Fruit fly (Drosophila melanogaster) whole organism, embryonic: ENCODE results near the gene Doa.

Experiments used
- Atf-2 ChIP-seq: fragments of 200-800 bp; sonication (Bioruptor generic); optimal IDR thresholded peaks from 2 replicates; lab custom pipeline; 2016; ENCODE audit warnings: missing biosample characterization, missing genetic modification characterization
- BEAF-32 ChIP-seq: fragments of 200-800 bp; sonication (Bioruptor generic); optimal IDR thresholded peaks from 3 replicates; lab custom pipeline; 2017; ENCODE audit warnings: missing biosample characterization, missing genetic modification characterization, mild to moderate bottlenecking, moderate library complexity, missing genetic modification reagents
- CG10267 ChIP-seq: fragments of 200-800 bp; sonication (Bioruptor generic); optimal IDR thresholded peaks from 2 replicates; lab custom pipeline; 2018; ENCODE audit warnings: missing biosample characterization, mild to moderate bottlenecking, missing genetic modification characterization, moderate library complexity
- CG12104 ChIP-seq: fragments of 200-800 bp; sonication (Bioruptor generic); optimal IDR thresholded peaks from 3 replicates; lab custom pipeline; 2016; ENCODE audit warnings: missing biosample characterization, missing genetic modification characterization
- CG12391 ChIP-seq: fragments of 200-800 bp; sonication (Bioruptor generic); optimal IDR thresholded peaks from 3 replicates; lab custom pipeline; 2018; ENCODE audit warnings: missing biosample characterization, mild to moderate bottlenecking, missing genetic modification characterization, moderate library complexity
- CG13894 ChIP-seq: fragments of 200-800 bp; sonication (Bioruptor generic); optimal IDR thresholded peaks from 3 replicates; lab custom pipeline; 2018; ENCODE audit warnings: missing biosample characterization, mild to moderate bottlenecking, missing genetic modification characterization, moderate library complexity
- CG14667 ChIP-seq: fragments of 200-800 bp; sonication (Bioruptor generic); IDR thresholded peaks from 2 replicates; pipeline ENCODE4 v1.3.6; 2022; ENCODE audit warnings: missing biosample characterization, missing genetic modification characterization
- CG15011 ChIP-seq: fragments of 200-800 bp; sonication (Bioruptor generic); optimal IDR thresholded peaks from 3 replicates; lab custom pipeline; 2018; ENCODE audit warnings: missing biosample characterization, mild to moderate bottlenecking, missing genetic modification characterization
- CG16779 ChIP-seq: fragments of 200-800 bp; sonication (Bioruptor generic); IDR thresholded peaks from 2 replicates; pipeline ENCODE4 v1.3.6; 2022; ENCODE audit warnings: missing biosample characterization, missing genetic modification characterization
- CG17912 ChIP-seq: fragments of 200-800 bp; sonication (Bioruptor generic); optimal IDR thresholded peaks from 2 replicates; lab custom pipeline; 2018; ENCODE audit warnings: missing biosample characterization, mild to moderate bottlenecking, missing genetic modification characterization
- CG30403 ChIP-seq: fragments of 200-800 bp; sonication (Bioruptor generic); optimal IDR thresholded peaks from 3 replicates; lab custom pipeline; 2016; ENCODE audit warnings: missing biosample characterization, missing genetic modification characterization
- CG31441 ChIP-seq: fragments of 200-800 bp; sonication (Bioruptor generic); IDR thresholded peaks from 2 replicates; pipeline ENCODE4 v1.3.6; 2022; ENCODE audit warnings: missing biosample characterization, missing genetic modification characterization
- CG34224 ChIP-seq: fragments of 200-800 bp; sonication (Bioruptor generic); IDR thresholded peaks from 3 replicates; pipeline ENCODE4 v1.3.6; 2022; ENCODE audit warnings: missing biosample characterization, missing genetic modification characterization; ENCODE audit not compliant: partially characterized antibody
- CG6254 ChIP-seq: fragments of 200-800 bp; sonication (Bioruptor generic); optimal IDR thresholded peaks from 3 replicates; lab custom pipeline; 2017; ENCODE audit warnings: mild to moderate bottlenecking, missing biosample characterization, missing genetic modification reagents, missing genetic modification characterization
- CG7372 ChIP-seq: fragments of 200-800 bp; sonication (Bioruptor generic); IDR thresholded peaks from 2 replicates; pipeline ENCODE4 v1.3.6; 2022; ENCODE audit warnings: missing biosample characterization, missing genetic modification characterization
- CG7786 ChIP-seq: fragments of 200-800 bp; sonication (Bioruptor generic); optimal IDR thresholded peaks from 2 replicates; lab custom pipeline; 2016; ENCODE audit warnings: missing biosample characterization, missing genetic modification characterization
- CG7839 ChIP-seq: fragments of 200-800 bp; sonication (Bioruptor generic); optimal IDR thresholded peaks from 3 replicates; lab custom pipeline; 2018; ENCODE audit warnings: missing biosample characterization, mild to moderate bottlenecking, missing genetic modification characterization, moderate library complexity
- CG9437 ChIP-seq: fragments of 200-800 bp; sonication (Bioruptor generic); optimal IDR thresholded peaks from 2 replicates; lab custom pipeline; 2018; ENCODE audit warnings: missing biosample characterization, mild to moderate bottlenecking, missing genetic modification characterization
- CG9797 ChIP-seq: fragments of 200-800 bp; sonication (Bioruptor generic); optimal IDR thresholded peaks from 3 replicates; lab custom pipeline; 2018; ENCODE audit warnings: missing biosample characterization, mild to moderate bottlenecking, missing genetic modification characterization
- CTCF ChIP-seq: fragments of 200-800 bp; sonication (Bioruptor generic); optimal IDR thresholded peaks from 2 replicates; lab custom pipeline; 2017; ENCODE audit warnings: missing biosample characterization, mild to moderate bottlenecking, missing genetic modification characterization, moderate library complexity
- Dip2 ChIP-seq: fragments of 200-800 bp; sonication (Bioruptor generic); IDR thresholded peaks from 2 replicates; pipeline ENCODE4 v1.3.6; 2022; ENCODE audit warnings: missing biosample characterization, missing genetic modification characterization
- Dp ChIP-seq: fragments of 200-800 bp; sonication (Bioruptor generic); optimal IDR thresholded peaks from 2 replicates; lab custom pipeline; 2018; ENCODE audit warnings: missing biosample characterization, mild to moderate bottlenecking, missing genetic modification characterization, moderate library complexity
- E2f1 ChIP-seq: fragments of 200-800 bp; sonication (Bioruptor generic); IDR thresholded peaks from 2 replicates; pipeline ENCODE4 v1.3.6; 2022; ENCODE audit warnings: missing biosample characterization, missing genetic modification characterization
- Fer3 ChIP-seq: fragments of 200-800 bp; sonication (Bioruptor generic); optimal IDR thresholded peaks from 2 replicates; lab custom pipeline; 2018; ENCODE audit warnings: missing biosample characterization, mild to moderate bottlenecking, missing genetic modification characterization, moderate library complexity
- Gug ChIP-seq: fragments of 200-800 bp; sonication (Bioruptor generic); IDR thresholded peaks from 4 replicates; pipeline ENCODE4 v1.3.6; 2022; ENCODE audit warnings: missing biosample characterization, missing genetic modification characterization
- H15 ChIP-seq: fragments of 200-800 bp; sonication (Bioruptor generic); IDR thresholded peaks from 3 replicates; pipeline ENCODE4 v1.3.6; 2022; ENCODE audit warnings: missing biosample characterization, missing genetic modification characterization
- Nf-YC ChIP-seq: fragments of 200-800 bp; optimal IDR thresholded peaks from 3 replicates; lab custom pipeline; 2019; ENCODE audit warnings: missing biosample characterization, mild to moderate bottlenecking, missing genetic modification characterization, moderate library complexity
- PHDP ChIP-seq: fragments of 200-800 bp; sonication (Bioruptor generic); optimal IDR thresholded peaks from 3 replicates; lab custom pipeline; 2018; ENCODE audit warnings: missing biosample characterization, mild to moderate bottlenecking, missing genetic modification characterization, moderate library complexity
- Ravus ChIP-seq: fragments of 200-800 bp; sonication (Bioruptor generic); IDR thresholded peaks from 2 replicates; pipeline ENCODE4 v1.3.6; 2022; ENCODE audit warnings: missing biosample characterization, missing genetic modification characterization
- Sin3A ChIP-seq: fragments of >200 bp; optimal IDR thresholded peaks from 2 replicates; lab custom pipeline; 2018
- aop ChIP-seq: fragments of 200-800 bp; sonication (Bioruptor generic); IDR thresholded peaks from 2 replicates; pipeline ENCODE4 v1.3.6; 2022; ENCODE audit warnings: missing biosample characterization, missing genetic modification characterization
- az2 ChIP-seq: fragments of 200-800 bp; sonication (Bioruptor generic); optimal IDR thresholded peaks from 3 replicates; lab custom pipeline; 2016; ENCODE audit warnings: missing biosample characterization, missing genetic modification characterization
- bigmax ChIP-seq: fragments of 200-800 bp; sonication (Bioruptor generic); optimal IDR thresholded peaks from 2 replicates; lab custom pipeline; 2018; ENCODE audit warnings: missing biosample characterization, mild to moderate bottlenecking, missing genetic modification characterization
- corto ChIP-seq: fragments of 200-800 bp; sonication (Bioruptor generic); optimal IDR thresholded peaks from 2 replicates; lab custom pipeline; 2016; ENCODE audit warnings: missing biosample characterization, mild to moderate bottlenecking, missing genetic modification characterization, moderate library complexity
- dmrt99B ChIP-seq: fragments of 200-800 bp; sonication (Bioruptor generic); optimal IDR thresholded peaks from 2 replicates; lab custom pipeline; 2018; ENCODE audit warnings: missing biosample characterization, mild to moderate bottlenecking, missing genetic modification characterization, moderate library complexity
- ewg ChIP-seq: fragments of 200-800 bp; sonication (Bioruptor generic); optimal IDR thresholded peaks from 3 replicates; lab custom pipeline; 2017; ENCODE audit warnings: mild to moderate bottlenecking, missing biosample characterization, missing genetic modification reagents, missing genetic modification characterization
- fd64A ChIP-seq: fragments of 200-800 bp; sonication (Bioruptor generic); optimal IDR thresholded peaks from 3 replicates; lab custom pipeline; 2018; ENCODE audit warnings: missing biosample characterization, mild to moderate bottlenecking, missing genetic modification characterization
- fru ChIP-seq: fragments of >200 bp; optimal IDR thresholded peaks from 2 replicates; lab custom pipeline; 2017
- hb ChIP-seq: fragments of 200-800 bp; sonication (Bioruptor generic); IDR thresholded peaks from 3 replicates; pipeline ENCODE4 v1.3.6; 2022; ENCODE audit warnings: missing biosample characterization, missing genetic modification characterization; ENCODE audit not compliant: partially characterized antibody
- hbn ChIP-seq: fragments of 200-800 bp; sonication (Bioruptor generic); IDR thresholded peaks from 2 replicates; pipeline ENCODE4 v1.3.6; 2022; ENCODE audit warnings: missing biosample characterization, missing genetic modification characterization; ENCODE audit not compliant: partially characterized antibody
- lilli ChIP-seq: fragments of 200-800 bp; sonication (Bioruptor generic); optimal IDR thresholded peaks from 3 replicates; lab custom pipeline; 2016; ENCODE audit warnings: missing biosample characterization, missing genetic modification characterization
- nmo ChIP-seq: fragments of 200-800 bp; sonication (Bioruptor generic); optimal IDR thresholded peaks from 2 replicates; lab custom pipeline; 2018; ENCODE audit warnings: missing biosample characterization, mild to moderate bottlenecking, missing genetic modification characterization, moderate library complexity
- nom ChIP-seq: fragments of 200-800 bp; sonication (Bioruptor generic); optimal IDR thresholded peaks from 2 replicates; lab custom pipeline; 2017; ENCODE audit warnings: missing biosample characterization, missing genetic modification characterization, mild to moderate bottlenecking, moderate library complexity, missing genetic modification reagents
- pan ChIP-seq, 4 experiments: fragments of >200 bp in 3 of 4; fragments of 200-800 bp in 1 of 4; sonication (Bioruptor generic) in 1 of 4; optimal IDR thresholded peaks in 3 of 4; IDR thresholded peaks in 1 of 4; 2 replicates each; pipeline versions ENCODE4 v1.3.6 to Lab custom; 2017 to 2022; ENCODE audit warnings: missing biosample characterization in 2 of 4, missing genetic modification characterization in 2 of 4, mixed read lengths in 1 of 4
- pnt ChIP-seq: fragments of 200-800 bp; sonication (Bioruptor generic); optimal IDR thresholded peaks from 3 replicates; lab custom pipeline; 2016; ENCODE audit warnings: missing biosample characterization, missing genetic modification characterization
- ro ChIP-seq: fragments of 200-800 bp; sonication (Bioruptor generic); IDR thresholded peaks from 2 replicates; pipeline ENCODE4 v1.3.6; 2022; ENCODE audit warnings: missing biosample characterization, missing genetic modification characterization
- sug ChIP-seq: fragments of 200-800 bp; optimal IDR thresholded peaks from 2 replicates; lab custom pipeline; 2019; ENCODE audit warnings: missing biosample characterization, mild to moderate bottlenecking, missing genetic modification characterization, moderate library complexity
- tio ChIP-seq: fragments of 200-800 bp; sonication (Bioruptor generic); optimal IDR thresholded peaks from 2 replicates; lab custom pipeline; 2017; ENCODE audit warnings: missing biosample characterization, missing genetic modification characterization, inconsistent platforms
- vnd ChIP-seq: fragments of 200-800 bp; sonication (Bioruptor generic); IDR thresholded peaks from 3 replicates; pipeline ENCODE4 v1.3.6; 2022; ENCODE audit warnings: missing biosample characterization, missing genetic modification characterization; ENCODE audit not compliant: partially characterized antibody
- wor ChIP-seq: fragments of 200-800 bp; sonication (Bioruptor generic); IDR thresholded peaks from 2 replicates; pipeline ENCODE4 v1.3.6; 2022; ENCODE audit warnings: missing biosample characterization, missing genetic modification characterization
- zf30C ChIP-seq: fragments of 200-800 bp; sonication (Bioruptor generic); optimal IDR thresholded peaks from 3 replicates; lab custom pipeline; 2018; ENCODE audit warnings: missing biosample characterization, mild to moderate bottlenecking, missing genetic modification characterization

Gene Doa

DNA sequence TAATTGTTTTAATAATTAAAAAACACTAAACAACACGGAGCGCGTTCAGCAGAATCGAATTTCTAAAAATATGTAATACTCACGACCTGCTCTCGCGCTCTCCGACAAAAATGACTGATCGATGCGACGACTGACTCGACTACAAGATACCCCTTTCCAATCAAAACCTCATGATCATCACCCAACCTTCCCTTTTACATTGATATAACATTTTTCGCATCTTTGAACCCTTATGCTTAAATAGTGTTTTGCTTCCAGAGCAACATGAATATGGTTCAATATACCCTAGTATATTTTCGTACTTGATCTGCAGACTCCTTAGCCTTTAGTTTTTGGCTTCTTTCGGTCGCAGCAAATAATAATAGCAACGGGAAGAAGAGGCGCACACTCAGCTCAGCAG lies 23.9 kb downstream of the Doa start (continued):
- TF ChIP-seq E2f1: peak; percentile 82
- TF ChIP-seq CG15011 (GFP tag; lab: Kevin White, UChicago): peak; percentile 38
- TF ChIP-seq PHDP: peak; percentile 73
- no peak for TF ChIP-seq Sin3A (lab: Kevin White, UChicago)
- TF ChIP-seq pnt (GFP tag; lab: Kevin White, UChicago): peak; percentile 75
- TF ChIP-seq corto (GFP tag; lab: Kevin White, UChicago): no peak
- TF ChIP-seq lilli (GFP tag; lab: Kevin White, UChicago): peak; percentile 78
- TF ChIP-seq CG31441: peak; percentile 77
- no peak for TF ChIP-seq CG17912
- TF ChIP-seq fd64A (GFP tag; lab: Kevin White, UChicago): peak; percentile 31
- TF ChIP-seq Dp (GFP tag; lab: Kevin White, UChicago): no peak
- TF ChIP-seq pan (optimal IDR thresholded peaks at IDR 0.05; lab: Kevin White, UChicago): no peak
- peak in 1 of 2 experiments; percentile 85 for TF ChIP-seq pan (GFP tag; optimal IDR thresholded peaks at IDR 0.05 in 1 of 2, IDR thresholded peaks at IDR 0.05 in 1 of 2)
- TF ChIP-seq Dip2 (GFP tag; lab: Robert Waterston, UW): no peak
- 0 out of 3 replicates have a peak, but pooled peaks have one; percentile 15 for TF ChIP-seq CG34224 (GFP tag; lab: Robert Waterston, UW)
- no peak for TF ChIP-seq hbn (GFP tag; lab: Robert Waterston, UW)
- TF ChIP-seq az2 (GFP tag; lab: Kevin White, UChicago): peak; percentile 78
- no peak for TF ChIP-seq CG13894 (tag; lab: Kevin White, UChicago)
- peak; percentile 25; the same call in 1 of the 3 replicates for TF ChIP-seq hb (GFP tag; lab: Robert Waterston, UW)
- TF ChIP-seq CG9437 (GFP tag; lab: Kevin White, UChicago): peak; percentile 51
- TF ChIP-seq nmo (GFP tag; lab: Kevin White, UChicago): peak; percentile 83
- peak; percentile 83 for TF ChIP-seq Gug
- no peak for TF ChIP-seq CTCF (GFP tag; lab: Kevin White, UChicago)
- peak; percentile 72 for TF ChIP-seq Atf-2 (GFP tag; lab: Kevin White, UChicago)
- TF ChIP-seq BEAF-32 (GFP tag; lab: Kevin White, UChicago): no peak
- TF ChIP-seq Nf-YC (tag; lab: Kevin White, UChicago): no peak
- no peak for TF ChIP-seq tio (GFP tag; lab: Kevin White, UChicago)
- TF ChIP-seq ewg (GFP tag; lab: Kevin White, UChicago): peak; percentile 60
- TF ChIP-seq CG12391: no peak
- TF ChIP-seq CG12104: no peak
- peak; percentile 54 for TF ChIP-seq CG10267 (tag; lab: Kevin White, UChicago)
- peak; percentile 82 for TF ChIP-seq CG7839 (tag; lab: Kevin White, UChicago)
- peak; percentile 32; the same call in 1 of the 2 replicates for TF ChIP-seq CG7372
- TF ChIP-seq sug (tag; lab: Kevin White, UChicago): peak; percentile 32
- TF ChIP-seq vnd (GFP tag; lab: Robert Waterston, UW): no peak
- peak; percentile 82 for TF ChIP-seq H15
- TF ChIP-seq ro: peak; percentile 49; the same call in 1 of the 2 replicates
- peak; percentile 78 for TF ChIP-seq wor (GFP tag; lab: Robert Waterston, UW)
- TF ChIP-seq CG6254 (GFP tag; lab: Kevin White, UChicago): peak; percentile 11
- TF ChIP-seq bigmax: no peak
- peak; percentile 71 for TF ChIP-seq CG14667 (GFP tag; lab: Robert Waterston, UW)
- no peak for TF ChIP-seq fru (lab: Kevin White, UChicago)
- TF ChIP-seq aop (GFP tag; lab: Robert Waterston, UW): no peak
- TF ChIP-seq CG9797 (GFP tag; lab: Kevin White, UChicago): no peak
- TF ChIP-seq zf30C (GFP tag; lab: Kevin White, UChicago): no peak
- no peak for TF ChIP-seq nom (GFP tag; lab: Kevin White, UChicago)
- peak; percentile 76 for TF ChIP-seq CG7786 (GFP tag; lab: Kevin White, UChicago)
- TF ChIP-seq dmrt99B (tag; lab: Kevin White, UChicago): peak; percentile 83
- TF ChIP-seq CG30403 (GFP tag; lab: Kevin White, UChicago): peak; percentile 75
- TF ChIP-seq Ravus: peak; percentile 48
- TF ChIP-seq Fer3: peak; percentile 55
- 0 out of 2 replicates have a peak, but pooled peaks have one; percentile 15 for TF ChIP-seq CG16779 (GFP tag; lab: Robert Waterston, UW)
